Fruit fly (Drosophila melanogaster): ENCODE measurements around the gene CG12204.
A peak's percentile ranks its signal among the peaks of the same experiment; 100 is the strongest.

CG12204 gene

DNA sequence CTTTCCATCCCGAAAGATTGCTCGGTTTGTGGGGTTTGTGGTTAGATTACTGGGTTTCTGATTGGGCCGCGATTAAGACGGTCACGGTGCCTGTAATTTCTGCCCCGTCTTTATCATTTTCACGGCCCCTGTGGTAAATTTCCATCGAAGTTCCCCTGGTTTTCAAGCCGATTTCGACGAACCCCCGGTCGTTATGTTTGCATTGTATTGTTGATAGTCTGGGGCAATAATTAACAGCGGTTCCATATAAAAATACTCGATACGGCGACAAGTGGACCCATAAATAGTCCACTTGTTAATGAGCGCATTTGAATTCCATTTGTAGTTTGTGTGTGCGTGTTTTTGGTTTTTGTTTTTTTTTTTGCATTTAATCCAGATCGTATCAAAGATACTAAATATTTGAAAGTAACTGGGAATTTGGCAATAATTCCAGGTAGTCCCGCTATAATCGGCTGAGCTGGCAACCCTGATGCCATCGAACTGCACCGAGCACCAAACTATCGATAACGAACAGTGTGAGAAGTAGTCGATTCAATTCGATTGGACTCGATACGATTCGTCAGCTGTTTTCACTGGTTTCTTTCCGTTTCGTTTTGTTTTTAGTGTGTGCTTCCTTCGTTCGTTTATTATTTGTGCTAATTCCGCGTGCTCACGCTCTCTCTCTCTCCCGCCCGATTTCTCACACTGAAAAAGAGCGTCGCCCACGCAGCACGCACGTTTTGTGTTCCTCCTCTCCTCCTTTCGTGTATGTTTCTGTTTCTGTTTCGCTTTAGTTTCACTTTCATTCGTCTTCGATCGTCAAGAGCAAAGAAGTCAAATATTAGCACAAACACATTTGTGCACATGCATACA is 11.4 kb upstream of the CG12204 start (continued):
- TF ChIP-seq CG2199 (GFP tag; IDR thresholded peaks at IDR 0.05) (peak; percentile 89), CG9727 (GFP tag; optimal IDR thresholded peaks at IDR 0.05) (peak; percentile 14), CG7372 (GFP tag; IDR thresholded peaks at IDR 0.05) (no peak), NC2α (GFP tag; optimal IDR thresholded peaks at IDR 0.05) (no peak), Gsc (GFP tag; IDR thresholded peaks at IDR 0.05) (no peak), CG12299 (tag; optimal IDR thresholded peaks at IDR 0.05) (peak; percentile 1), Myb (GFP tag; optimal IDR thresholded peaks at IDR 0.05) (peak; percentile 82), CG2678 (tag; optimal IDR thresholded peaks at IDR 0.05) (no peak), slp2 (GFP tag; optimal IDR thresholded peaks at IDR 0.05) (peak; percentile 9), CG15269 (tag; optimal IDR thresholded peaks at IDR 0.05) (no peak), HmgD (GFP tag; optimal IDR thresholded peaks at IDR 0.05) (peak; percentile 18), CG4282 (GFP tag; optimal IDR thresholded peaks at IDR 0.05) (no peak), Fer3 (tag; optimal IDR thresholded peaks at IDR 0.05) (no peak), Ada2b (GFP tag; IDR thresholded peaks at IDR 0.05) (0 out of 2 replicates have a peak, but pooled peaks have one; percentile 22), CG34224 (GFP tag; IDR thresholded peaks at IDR 0.05; ENCODE audit: partially characterized antibody) (peak; percentile 86), CG13123 (GFP tag; optimal IDR thresholded peaks at IDR 0.05) (no peak), Kr (GFP tag; optimal IDR thresholded peaks at IDR 0.05) (no peak), CG17186 (GFP tag; optimal IDR thresholded peaks at IDR 0.05) (peak; percentile 13), CG10959 (GFP tag; IDR thresholded peaks at IDR 0.05) (no peak), CG1233 (GFP tag; optimal IDR thresholded peaks at IDR 0.05) (no peak), hb (GFP tag; IDR thresholded peaks at IDR 0.05; ENCODE audit: partially characterized antibody) (peak; percentile 62; the same call in 1 of the 3 replicates), CG12155 (GFP tag; optimal IDR thresholded peaks at IDR 0.05) (peak; percentile 50), maf-S (GFP tag; optimal IDR thresholded peaks at IDR 0.05) (peak; percentile 35), Deaf1 (tag; optimal IDR thresholded peaks at IDR 0.05) (peak; percentile 78), CG12769 (tag; optimal IDR thresholded peaks at IDR 0.05) (no peak), odd (GFP tag; optimal IDR thresholded peaks at IDR 0.05) (no peak), Mad (GFP tag; optimal IDR thresholded peaks at IDR 0.05) (peak; percentile 7), CG18599 (GFP tag; optimal IDR thresholded peaks at IDR 0.05) (peak; percentile 66), Jarid2 (GFP tag; optimal IDR thresholded peaks at IDR 0.05) (no peak), Doc3 (GFP tag; IDR thresholded peaks at IDR 0.05; ENCODE audit: partially characterized antibody) (peak; percentile 73), Gug (GFP tag; IDR thresholded peaks at IDR 0.05) (peak; percentile 13; the same call in 1 of the 4 replicates), CG15601 (tag; optimal IDR thresholded peaks at IDR 0.05) (no peak), GATAe (GFP tag; conservative IDR thresholded peaks at IDR 0.05) (no peak), pzg (GFP tag; optimal IDR thresholded peaks at IDR 0.05) (peak; percentile 74), mam (GFP tag; optimal IDR thresholded peaks at IDR 0.05) (peak; percentile 49), az2 (GFP tag; optimal IDR thresholded peaks at IDR 0.05) (no peak), D (optimal IDR thresholded peaks at IDR 0.05) (no peak), D (GFP tag; optimal IDR thresholded peaks at IDR 0.05) (no peak), CG34422 (GFP tag; IDR thresholded peaks at IDR 0.05) (peak; percentile 46; the same call in 1 of the 3 replicates), CG15696 (tag; optimal IDR thresholded peaks at IDR 0.05) (no peak), CG32772 (GFP tag; IDR thresholded peaks at IDR 0.05) (no peak), CG14710 (tag; optimal IDR thresholded peaks at IDR 0.05) (peak; percentile 40), CG42726 (GFP tag; IDR thresholded peaks at IDR 0.05; ENCODE audit: partially characterized antibody) (peak; percentile 27; the same call in 1 of the 2 replicates), Dfd (GFP tag; optimal IDR thresholded peaks at IDR 0.05) (no peak), zen2 (GFP tag; IDR thresholded peaks at IDR 0.05; ENCODE audit: partially characterized antibody) (peak; percentile 83), klu (GFP tag; IDR thresholded peaks at IDR 0.05) (0 out of 2 replicates have a peak, but pooled peaks have one; percentile 20), Nf-YA (GFP tag; IDR thresholded peaks at IDR 0.05) (no peak), Blimp-1 (GFP tag; optimal IDR thresholded peaks at IDR 0.05) (peak; percentile 95)

Data from whole organism, embryonic.